Worm (Caenorhabditis elegans) whole organism, L1 larva: ENCODE results near the gene txt-18.

Source experiments
- C04F5.9 ChIP-seq: sonication (generic microtip); optimal IDR thresholded peaks from 2 replicates; lab custom pipeline; 2016; ENCODE audit warnings: missing genetic modification characterization, missing compliant biosample characterization
- C16A3.4 ChIP-seq: fragments of 150-350 bp; optimal IDR thresholded peaks from 2 replicates; lab custom pipeline; 2014; ENCODE audit warnings: missing biosample characterization, missing genetic modification characterization
- C34B4.2 ChIP-seq: sonication (generic microtip); optimal IDR thresholded peaks from 2 replicates; lab custom pipeline; 2017; ENCODE audit warnings: mild to moderate bottlenecking, missing genetic modification characterization, missing compliant biosample characterization
- F16B12.6 ChIP-seq: fragments of 150-350 bp; optimal IDR thresholded peaks from 2 replicates; lab custom pipeline; 2014; ENCODE audit warnings: missing biosample characterization, missing genetic modification characterization
- alr-1 ChIP-seq: fragments of 200-800 bp; sonication (Bioruptor generic); optimal IDR thresholded peaks from 2 replicates; lab custom pipeline; 2018; ENCODE audit warnings: borderline replicate concordance, mild to moderate bottlenecking, missing genetic modification characterization, missing compliant biosample characterization
- ama-1 ChIP-seq: fragments of 150-350 bp; optimal IDR thresholded peaks from 2 replicates; lab custom pipeline; 2014
- blmp-1 ChIP-seq: fragments of 150-350 bp; optimal IDR thresholded peaks from 2 replicates; lab custom pipeline; 2014; ENCODE audit warnings: missing biosample characterization, missing genetic modification characterization
- ceh-63 ChIP-seq: fragments of 200-800 bp; sonication (Bioruptor generic); optimal IDR thresholded peaks from 2 replicates; lab custom pipeline; 2018; ENCODE audit warnings: mild to moderate bottlenecking, missing genetic modification characterization, missing compliant biosample characterization
- ceh-8 ChIP-seq: fragments of 200-800 bp; sonication (Bioruptor generic); optimal IDR thresholded peaks from 2 replicates; lab custom pipeline; 2018; ENCODE audit warnings: mild to moderate bottlenecking, missing genetic modification characterization, moderate library complexity, missing compliant biosample characterization
- ceh-82 ChIP-seq, 3 experiments: fragments of 150-350 bp in 1 of 3; sonication (generic microtip) in 2 of 3; optimal IDR thresholded peaks; 2 replicates each; lab custom pipeline; 2014 to 2017; ENCODE audit warnings: missing biosample characterization in 3 of 3, missing genetic modification characterization in 3 of 3
- ceh-90 ChIP-seq: sonication (generic microtip); optimal IDR thresholded peaks from 2 replicates; lab custom pipeline; 2016; ENCODE audit warnings: missing genetic modification characterization, missing compliant biosample characterization
- ces-1 ChIP-seq: fragments of 150-350 bp; optimal IDR thresholded peaks from 2 replicates; lab custom pipeline; 2014; ENCODE audit warnings: missing biosample characterization, missing genetic modification reagents, missing genetic modification characterization
- dsc-1 ChIP-seq: sonication (generic microtip); optimal IDR thresholded peaks from 2 replicates; lab custom pipeline; 2016; ENCODE audit warnings: mild to moderate bottlenecking, missing genetic modification characterization, missing compliant biosample characterization
- efl-1 ChIP-seq, 4 experiments: fragments of 150-350 bp; optimal IDR thresholded peaks in 3 of 4; peaks in 1 of 4; 1 replicate in 1 of 4; 2 replicates in 3 of 4; lab custom pipeline; 2014; ENCODE audit warnings: missing biosample characterization in 2 of 4, missing genetic modification characterization in 2 of 4, missing genetic modification reagents in 2 of 4
- efl-3 ChIP-seq: fragments of 200-800 bp; sonication (Bioruptor generic); optimal IDR thresholded peaks from 2 replicates; lab custom pipeline; 2018; ENCODE audit warnings: mild to moderate bottlenecking, missing genetic modification characterization, missing compliant biosample characterization
- egl-27 ChIP-seq, 2 experiments: fragments of 150-350 bp in 1 of 2; sonication (generic microtip); optimal IDR thresholded peaks; 3 replicates each; lab custom pipeline; 2017 to 2018; ENCODE audit warnings: missing biosample characterization in 2 of 2, missing genetic modification characterization in 2 of 2, missing genetic modification reagents in 2 of 2
- elt-2 ChIP-seq: sonication (generic microtip); optimal IDR thresholded peaks from 2 replicates; lab custom pipeline; 2016; ENCODE audit warnings: missing genetic modification characterization, mild to moderate bottlenecking, inconsistent platforms, missing compliant biosample characterization, missing genetic modification reagents
- elt-3 ChIP-seq, 6 experiments: fragments of 150-350 bp in 1 of 6; sonication (generic microtip); optimal IDR thresholded peaks; 2 replicates each; lab custom pipeline; 2017 to 2018; ENCODE audit warnings: missing biosample characterization in 6 of 6, missing genetic modification characterization in 6 of 6, inconsistent platforms in 1 of 6
- fkh-8 ChIP-seq: sonication (generic microtip); optimal IDR thresholded peaks from 2 replicates; lab custom pipeline; 2016; ENCODE audit warnings: mild to moderate bottlenecking, missing genetic modification characterization, missing compliant biosample characterization
- fos-1 ChIP-seq: fragments of 150-350 bp; optimal IDR thresholded peaks from 2 replicates; lab custom pipeline; 2014; ENCODE audit warnings: missing biosample characterization, missing genetic modification characterization
- hlh-17 ChIP-seq: fragments of 200-800 bp; sonication (Bioruptor generic); optimal IDR thresholded peaks from 2 replicates; lab custom pipeline; 2018; ENCODE audit warnings: missing genetic modification characterization, mild to moderate bottlenecking, missing compliant biosample characterization, moderate library complexity, borderline replicate concordance
- hpl-2 ChIP-seq: fragments of 150-350 bp; optimal IDR thresholded peaks from 2 replicates; lab custom pipeline; 2014; ENCODE audit warnings: missing biosample characterization, missing genetic modification reagents, missing genetic modification characterization
- irx-1 ChIP-seq: sonication (generic microtip); optimal IDR thresholded peaks from 2 replicates; lab custom pipeline; 2016; ENCODE audit warnings: missing genetic modification characterization, missing compliant biosample characterization
- lin-13 ChIP-seq: fragments of 150-350 bp; optimal IDR thresholded peaks from 2 replicates; lab custom pipeline; 2014; ENCODE audit warnings: missing biosample characterization, missing genetic modification reagents, missing genetic modification characterization
- lin-14 ChIP-seq: fragments of 200-800 bp; sonication (Bioruptor generic); optimal IDR thresholded peaks from 2 replicates; lab custom pipeline; 2018; ENCODE audit warnings: mild to moderate bottlenecking, missing genetic modification characterization, moderate library complexity, missing compliant biosample characterization
- lin-35 ChIP-seq, 2 experiments: fragments of 150-350 bp; optimal IDR thresholded peaks; 2 replicates each; lab custom pipeline; 2014; ENCODE audit warnings: missing biosample characterization in 2 of 2, missing genetic modification characterization in 2 of 2, missing genetic modification reagents in 2 of 2
- lin-39 ChIP-seq: fragments of 150-350 bp; optimal IDR thresholded peaks from 2 replicates; lab custom pipeline; 2014; ENCODE audit warnings: missing biosample characterization, missing genetic modification reagents, missing genetic modification characterization
- lir-3 ChIP-seq: sonication (generic microtip); optimal IDR thresholded peaks from 2 replicates; lab custom pipeline; 2016; ENCODE audit warnings: mild to moderate bottlenecking, missing genetic modification characterization, moderate library complexity, missing compliant biosample characterization; ENCODE audit not compliant: poor library complexity
- lsy-2 ChIP-seq, 2 experiments: fragments of 150-350 bp; optimal IDR thresholded peaks; 2 replicates each; lab custom pipeline; 2014; ENCODE audit warnings: missing biosample characterization in 2 of 2, missing genetic modification characterization in 2 of 2
- mdl-1 ChIP-seq, 2 experiments: fragments of 150-350 bp; optimal IDR thresholded peaks; 2 replicates each; lab custom pipeline; 2014 to 2017; ENCODE audit warnings: missing biosample characterization in 2 of 2, missing genetic modification characterization in 2 of 2, inconsistent platforms in 1 of 2
- mef-2 ChIP-seq: fragments of 150-350 bp; optimal IDR thresholded peaks from 2 replicates; lab custom pipeline; 2014; ENCODE audit warnings: missing biosample characterization, missing genetic modification characterization
- nhr-19 ChIP-seq: fragments of 200-800 bp; sonication (Bioruptor generic); conservative IDR thresholded peaks from 2 replicates; pipeline ENCODE4 v1.3.6; 2022; ENCODE audit warnings: missing genetic modification characterization, missing compliant biosample characterization
- nhr-20 ChIP-seq: sonication (generic microtip); optimal IDR thresholded peaks from 2 replicates; lab custom pipeline; 2016; ENCODE audit warnings: mild to moderate bottlenecking, missing genetic modification characterization, missing compliant biosample characterization
- nhr-237 ChIP-seq: fragments of 150-350 bp; optimal IDR thresholded peaks from 2 replicates; lab custom pipeline; 2014; ENCODE audit warnings: missing biosample characterization, missing genetic modification characterization
- nhr-47 ChIP-seq: sonication (generic microtip); optimal IDR thresholded peaks from 2 replicates; lab custom pipeline; 2016; ENCODE audit warnings: mild to moderate bottlenecking, missing genetic modification characterization, moderate library complexity, missing compliant biosample characterization
- nhr-76 ChIP-seq: sonication (generic microtip); optimal IDR thresholded peaks from 2 replicates; lab custom pipeline; 2017; ENCODE audit warnings: missing biosample characterization, missing genetic modification characterization
- nhr-77 ChIP-seq: fragments of 150-350 bp; optimal IDR thresholded peaks from 2 replicates; lab custom pipeline; 2014; ENCODE audit warnings: missing biosample characterization, missing genetic modification characterization
- nhr-84 ChIP-seq: sonication (generic microtip); optimal IDR thresholded peaks from 2 replicates; lab custom pipeline; 2017; ENCODE audit warnings: missing biosample characterization, missing genetic modification characterization
- nhr-85 ChIP-seq: sonication (generic microtip); peaks from one replicate; lab custom pipeline; 2016; ENCODE audit warnings: missing genetic modification characterization, inconsistent platforms, missing compliant biosample characterization
- pax-3 ChIP-seq: fragments of 200-800 bp; sonication (Bioruptor generic); optimal IDR thresholded peaks from 2 replicates; lab custom pipeline; 2018; ENCODE audit warnings: mild to moderate bottlenecking, missing genetic modification characterization, moderate library complexity, missing compliant biosample characterization
- rnt-1 ChIP-seq: sonication (generic microtip); optimal IDR thresholded peaks from 2 replicates; lab custom pipeline; 2016; ENCODE audit warnings: mild to moderate bottlenecking, missing genetic modification characterization, moderate library complexity, missing compliant biosample characterization
- skn-1 ChIP-seq: fragments of 150-350 bp; optimal IDR thresholded peaks from 2 replicates; lab custom pipeline; 2014; ENCODE audit warnings: missing biosample characterization, missing genetic modification characterization
- snpc-4 ChIP-seq: fragments of 150-350 bp; optimal IDR thresholded peaks from 2 replicates; lab custom pipeline; 2014; ENCODE audit warnings: missing biosample characterization, missing genetic modification characterization
- snu-23 ChIP-seq: sonication (generic microtip); optimal IDR thresholded peaks from 2 replicates; lab custom pipeline; 2016; ENCODE audit warnings: missing genetic modification characterization, missing compliant biosample characterization
- sptf-1 ChIP-seq: fragments of 150-350 bp; optimal IDR thresholded peaks from 2 replicates; lab custom pipeline; 2014; ENCODE audit warnings: missing biosample characterization, missing genetic modification characterization
- tbx-2 ChIP-seq: sonication (generic microtip); optimal IDR thresholded peaks from 2 replicates; lab custom pipeline; 2016; ENCODE audit warnings: missing genetic modification characterization, missing compliant biosample characterization
- unc-62 ChIP-seq: fragments of 150-350 bp; optimal IDR thresholded peaks from 2 replicates; lab custom pipeline; 2014; ENCODE audit warnings: missing biosample characterization, missing genetic modification reagents, missing genetic modification characterization
- unc-86 ChIP-seq: sonication (generic microtip); optimal IDR thresholded peaks from 2 replicates; lab custom pipeline; 2016; ENCODE audit warnings: missing genetic modification characterization, missing compliant biosample characterization
- xbp-1 ChIP-seq: sonication (generic microtip); optimal IDR thresholded peaks from 2 replicates; lab custom pipeline; 2016; ENCODE audit warnings: missing genetic modification characterization, missing compliant biosample characterization
- zip-4 ChIP-seq: fragments of 200-800 bp; sonication (Bioruptor generic); optimal IDR thresholded peaks from 2 replicates; lab custom pipeline; 2018; ENCODE audit warnings: mild to moderate bottlenecking, missing genetic modification characterization, moderate library complexity, missing compliant biosample characterization
- ztf-4 ChIP-seq: fragments of 150-350 bp; optimal IDR thresholded peaks from 2 replicates; lab custom pipeline; 2014; ENCODE audit warnings: missing biosample characterization, missing genetic modification characterization

txt-18 gene

ce11 chrII:6347341-6348118 lies 3.7 kb downstream of the txt-18 start, which contains the start of gene lgg-1 (continued):
- TF ChIP-seq alr-1 (tag; lab: Kevin White, UChicago), result no peak
- TF ChIP-seq nhr-85 (tag; lab: Kevin White, UChicago), result peak; percentile 80
- peak; percentile 33 to 77 (median 44) for TF ChIP-seq ceh-82 (tag; optimal IDR thresholded peaks at IDR 0.05; lab: Kevin White, UChicago)
- TF ChIP-seq pax-3, result peak; percentile 55
- TF ChIP-seq nhr-76 (tag; lab: Kevin White, UChicago), result no peak
- peak; percentile 62 for TF ChIP-seq nhr-47 (tag; lab: Kevin White, UChicago)
- peak; percentile 20 for TF ChIP-seq F16B12.6 (tag; lab: Kevin White, UChicago)
- peak; percentile 58 for TF ChIP-seq rnt-1
- peak; percentile 88 for TF ChIP-seq skn-1 (tag; lab: Kevin White, UChicago)
- no peak for TF ChIP-seq unc-62 (GFP tag; lab: Kevin White, UChicago)
- TF ChIP-seq lin-13 (GFP tag; lab: Kevin White, UChicago), result peak; percentile 50
- no peak for TF ChIP-seq ces-1 (GFP tag; lab: Kevin White, UChicago)
- peak; percentile 84 for TF ChIP-seq lin-14
- TF ChIP-seq zip-4 (GFP tag; lab: Kevin White, UChicago), result peak; percentile 81
- TF ChIP-seq ztf-4 (tag; lab: Kevin White, UChicago), result peak; percentile 54
- no peak for TF ChIP-seq nhr-77 (tag; lab: Kevin White, UChicago)
- TF ChIP-seq fos-1 (tag; lab: Kevin White, UChicago), result peak; percentile 32
- TF ChIP-seq ceh-63 (GFP tag; lab: Kevin White, UChicago), result peak; percentile 73
- no peak for TF ChIP-seq ceh-8 (GFP tag; lab: Kevin White, UChicago)
- peak; percentile 25 for TF ChIP-seq tbx-2
- TF ChIP-seq lsy-2 (tag; optimal IDR thresholded peaks at IDR 0.05; lab: Kevin White, UChicago), result peak; percentile 39 to 61
- peak; percentile 83 for TF ChIP-seq snu-23 (GFP tag; lab: Kevin White, UChicago)
- TF ChIP-seq hlh-17 (GFP tag; lab: Kevin White, UChicago), result no peak
- no peak for TF ChIP-seq sptf-1 (tag; lab: Kevin White, UChicago)
- peak; percentile 3 for TF ChIP-seq C16A3.4 (tag; lab: Kevin White, UChicago)
- peak; percentile 3 for TF ChIP-seq dsc-1
- TF ChIP-seq efl-3, result no peak
- TF ChIP-seq lin-39 (tag; lab: Kevin White, UChicago), result no peak
- peak; percentile 14 for TF ChIP-seq snpc-4 (tag; lab: Kevin White, UChicago)
- peak; percentile 76 for TF ChIP-seq blmp-1 (tag; lab: Kevin White, UChicago)
- peak; percentile 45 for TF ChIP-seq nhr-19 (GFP tag; lab: Robert Waterston, UW)
- peak; percentile 70 for TF ChIP-seq nhr-20 (tag; lab: Kevin White, UChicago)
- TF ChIP-seq lin-35 (GFP tag; optimal IDR thresholded peaks at IDR 0.05; lab: Kevin White, UChicago), result peak; percentile 49 to 53
- no peak for TF ChIP-seq C34B4.2 (tag; lab: Kevin White, UChicago)
- TF ChIP-seq unc-86, result peak; percentile 56
- TF ChIP-seq elt-2 (tag; lab: Kevin White, UChicago), result peak; percentile 12
- peak; percentile 72 for TF ChIP-seq fkh-8 (tag; lab: Kevin White, UChicago)
- no peak for TF ChIP-seq hpl-2 (GFP tag; lab: Kevin White, UChicago)
- no peak for TF ChIP-seq ceh-90 (tag; lab: Kevin White, UChicago)
- peak; percentile 92 for TF ChIP-seq ama-1
- TF ChIP-seq nhr-84, result no peak
- TF ChIP-seq irx-1, result no peak
- no peak for TF ChIP-seq mef-2 (tag; lab: Kevin White, UChicago)
- TF ChIP-seq mdl-1 (tag; optimal IDR thresholded peaks at IDR 0.05; lab: Kevin White, UChicago), result peak in 1 of 2 experiments; percentile 70
- peak; percentile 50 for TF ChIP-seq xbp-1
- peak in 1 of 6 experiments; percentile 23 for TF ChIP-seq elt-3 (tag; optimal IDR thresholded peaks at IDR 0.05; lab: Kevin White, UChicago)
- TF ChIP-seq nhr-237, result no peak
- peak; percentile 35 for TF ChIP-seq lir-3
- TF ChIP-seq C04F5.9 (tag; lab: Kevin White, UChicago), result no peak
- TF ChIP-seq egl-27 (tag; optimal IDR thresholded peaks at IDR 0.05; lab: Kevin White, UChicago), result peak in 1 of 2 experiments; percentile 14
- TF ChIP-seq efl-1 (optimal IDR thresholded peaks at IDR 0.05; lab: Kevin White, UChicago), result peak; percentile 56 to 58
- TF ChIP-seq efl-1 (GFP tag; optimal IDR thresholded peaks at IDR 0.05 in 1 of 2; lab: Kevin White, UChicago), result peak in 1 of 2 experiments; percentile 95
